Worm (Caenorhabditis elegans) whole organism, mixed stage, embryonic: ENCODE results near the gene Y39G8B.7.

Experiments
- ces-1 ChIP-seq: fragments of 150-350 bp; optimal IDR thresholded peaks from 2 replicates; lab custom pipeline; 2014; ENCODE audit warnings: missing biosample characterization, missing genetic modification reagents, missing genetic modification characterization
- elt-3 ChIP-seq: fragments of 150-350 bp; optimal IDR thresholded peaks from 2 replicates; lab custom pipeline; 2014; ENCODE audit warnings: missing biosample characterization, missing genetic modification characterization
- lin-13 ChIP-seq: fragments of 150-350 bp; optimal IDR thresholded peaks from 2 replicates; lab custom pipeline; 2014; ENCODE audit warnings: missing biosample characterization, missing genetic modification characterization
- lsy-2 ChIP-seq: fragments of 150-350 bp; optimal IDR thresholded peaks from 2 replicates; lab custom pipeline; 2014; ENCODE audit warnings: missing biosample characterization, missing genetic modification characterization
- mab-5 ChIP-seq: fragments of 150-350 bp; optimal IDR thresholded peaks from 2 replicates; lab custom pipeline; 2014; ENCODE audit warnings: missing biosample characterization, missing genetic modification characterization
- nhr-237 ChIP-seq: fragments of 150-350 bp; optimal IDR thresholded peaks from 2 replicates; lab custom pipeline; 2014; ENCODE audit warnings: missing biosample characterization, missing genetic modification characterization
- nhr-28 ChIP-seq: fragments of 150-350 bp; optimal IDR thresholded peaks from 2 replicates; lab custom pipeline; 2014; ENCODE audit warnings: missing biosample characterization, missing genetic modification characterization
- snpc-4 ChIP-seq: fragments of 150-350 bp; optimal IDR thresholded peaks from 2 replicates; lab custom pipeline; 2014; ENCODE audit warnings: missing biosample characterization, missing genetic modification characterization
- unc-39 ChIP-seq: fragments of 150-350 bp; optimal IDR thresholded peaks from 2 replicates; lab custom pipeline; 2014; ENCODE audit warnings: missing biosample characterization, missing genetic modification characterization
- zip-8 ChIP-seq: fragments of 150-350 bp; optimal IDR thresholded peaks from 2 replicates; lab custom pipeline; 2014; ENCODE audit warnings: missing biosample characterization, missing genetic modification characterization
- ztf-11 ChIP-seq: fragments of 150-350 bp; optimal IDR thresholded peaks from 2 replicates; lab custom pipeline; 2014; ENCODE audit warnings: missing biosample characterization, missing genetic modification characterization

DNA sequence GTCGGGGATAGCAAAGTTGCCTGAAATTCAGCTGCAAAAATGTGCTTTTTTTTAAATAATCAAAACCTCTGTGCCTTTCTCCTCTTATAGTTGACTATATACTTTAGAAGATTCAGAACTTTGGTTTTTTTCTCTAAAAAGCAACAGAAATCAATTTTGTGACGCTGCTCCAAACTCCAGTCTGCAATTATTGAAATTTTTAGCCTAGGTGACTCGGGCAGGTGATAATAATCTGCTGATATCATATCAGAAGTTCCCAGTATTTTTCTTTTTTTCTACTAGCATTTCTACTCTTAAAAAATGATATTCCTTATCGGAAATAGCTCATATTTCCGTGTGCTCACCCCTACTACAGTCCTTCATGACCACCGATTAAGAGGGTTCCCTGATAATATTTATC is 45.5 kb downstream of the Y39G8B.7 start, which contains the start of gene sre-44:
- TF ChIP-seq lin-13 (no peak), zip-8 (tag; lab: Kevin White, UChicago) (no peak), ces-1 (GFP tag; lab: Kevin White, UChicago) (no peak), lsy-2 (tag; lab: Kevin White, UChicago) (no peak), elt-3 (tag; lab: Kevin White, UChicago) (no peak), nhr-237 (no peak), snpc-4 (tag; lab: Kevin White, UChicago) (no peak), nhr-28 (tag; lab: Kevin White, UChicago) (no peak), ztf-11 (tag; lab: Kevin White, UChicago) (no peak), unc-39 (tag; lab: Kevin White, UChicago) (no peak), mab-5 (tag; lab: Kevin White, UChicago) (no peak)
